Worm (Caenorhabditis elegans): ENCODE results near the gene sma-2.
A peak's percentile ranks its signal among the peaks of the same experiment; 100 is the strongest.

The sma-2 gene

ce11 chrIII:8799964-8800795 lies 50.7 kb downstream of the sma-2 start, which contains the start of gene F54F2.6 (continued):
- peak; percentile 91 for TF ChIP-seq somi-1 (GFP tag; optimal IDR thresholded peaks at IDR 0.05)
- peak; percentile 25 for TF ChIP-seq gei-17 (GFP tag; optimal IDR thresholded peaks at IDR 0.05)
- peak; percentile 52 for TF ChIP-seq ZK185.1 (tag; optimal IDR thresholded peaks at IDR 0.05; ENCODE audit: poor library complexity, severe bottlenecking)
- TF ChIP-seq madf-3 (GFP tag; IDR thresholded peaks at IDR 0.05) = no peak
- no peak for TF ChIP-seq hrde-1 (tag; optimal IDR thresholded peaks at IDR 0.05; ENCODE audit: borderline replicate concordance)
- peak; percentile 1 for TF ChIP-seq athp-1 (tag; optimal IDR thresholded peaks at IDR 0.05)
- peak; percentile 16 for TF ChIP-seq tlf-1 (GFP tag; optimal IDR thresholded peaks at IDR 0.05)
- no peak for TF ChIP-seq lir-1 (GFP tag; conservative IDR thresholded peaks at IDR 0.05)
- TF ChIP-seq lag-1 (GFP tag; IDR thresholded peaks at IDR 0.05) = no peak
- no peak for TF ChIP-seq ztf-6 (GFP tag; IDR thresholded peaks at IDR 0.05)
- no peak for TF ChIP-seq mxl-1 (tag; optimal IDR thresholded peaks at IDR 0.05)
- TF ChIP-seq ceh-27 (GFP tag; optimal IDR thresholded peaks at IDR 0.05) = peak; percentile 88
- no peak for TF ChIP-seq nhr-90 (tag; optimal IDR thresholded peaks at IDR 0.05)
- peak; percentile 59 for TF ChIP-seq mcd-1 (GFP tag; IDR thresholded peaks at IDR 0.05)
- TF ChIP-seq madf-8 (GFP tag; conservative IDR thresholded peaks at IDR 0.05) = no peak
- TF ChIP-seq Y56A3A.18 (GFP tag; IDR thresholded peaks at IDR 0.05) = no peak

- no peak for TF ChIP-seq ZK185.1 (tag; optimal IDR thresholded peaks at IDR 0.05; ENCODE audit: poor library complexity, severe bottlenecking)
- TF ChIP-seq F23B12.7 (tag; optimal IDR thresholded peaks at IDR 0.05; ENCODE audit: insufficient read depth) = no peak
- TF ChIP-seq efl-1 (GFP tag; optimal IDR thresholded peaks at IDR 0.05) = no peak
- no peak for TF ChIP-seq nhr-80 (tag; optimal IDR thresholded peaks at IDR 0.05)
- TF ChIP-seq let-607 (tag; optimal IDR thresholded peaks at IDR 0.05) = no peak
- TF ChIP-seq ceh-58 (GFP tag; IDR thresholded peaks at IDR 0.05) = no peak
- TF ChIP-seq let-526 (GFP tag; IDR thresholded peaks at IDR 0.05) = no peak
- no peak for TF ChIP-seq zfh-2 (GFP tag; conservative IDR thresholded peaks at IDR 0.05)
These were observed 51.3 kb downstream of the sma-2 start for ce11 chrIII:8800796-8801083.

- TF ChIP-seq K12H6.12 (tag; optimal IDR thresholded peaks at IDR 0.05) = no peak
- peak; percentile 19 for TF ChIP-seq die-1 (tag; optimal IDR thresholded peaks at IDR 0.05)
- no peak for TF ChIP-seq xnd-1 (tag; optimal IDR thresholded peaks at IDR 0.05)
- TF ChIP-seq hsf-1 (GFP tag; IDR thresholded peaks at IDR 0.05) = no peak
- no peak for TF ChIP-seq lag-1 (GFP tag; IDR thresholded peaks at IDR 0.05)
- no peak for TF ChIP-seq K11D2.4 (GFP tag; IDR thresholded peaks at IDR 0.05)
- no peak for TF ChIP-seq hlh-12 (tag; optimal IDR thresholded peaks at IDR 0.05)
These were observed 51.9 kb downstream of the sma-2 start for ce11 chrIII:8801352-8801863.

- TF ChIP-seq zim-3 (tag; optimal IDR thresholded peaks at IDR 0.05) (no peak), tbx-9 (tag; optimal IDR thresholded peaks at IDR 0.05; ENCODE audit: borderline replicate concordance) (no peak), lin-54 (GFP tag; optimal IDR thresholded peaks at IDR 0.05) (peak; percentile 67), pha-4 (tag; optimal IDR thresholded peaks at IDR 0.05) (peak; percentile 90), pbrm-1 (GFP tag; IDR thresholded peaks at IDR 0.05) (peak; percentile 79), mxl-1 (tag; optimal IDR thresholded peaks at IDR 0.05) (no peak), unc-62 (GFP tag; optimal IDR thresholded peaks at IDR 0.05) (peak; percentile 89), nhr-27 (tag; optimal IDR thresholded peaks at IDR 0.05) (no peak), rpc-1 (optimal IDR thresholded peaks at IDR 0.05) (no peak), rpc-1 (tag; optimal IDR thresholded peaks at IDR 0.05) (no peak), atf-7 (tag; optimal IDR thresholded peaks at IDR 0.05) (peak; percentile 98), lsy-27 (tag; optimal IDR thresholded peaks at IDR 0.05; ENCODE audit: borderline replicate concordance, insufficient read depth) (no peak), F10E7.11 (tag; optimal IDR thresholded peaks at IDR 0.05) (no peak), nhr-80 (tag; optimal IDR thresholded peaks at IDR 0.05) (peak; percentile 99)
These were observed 52.7 kb downstream of the sma-2 start for ce11 chrIII:8801864-8802818.

All from whole organism, young adult.